Fruit fly (Drosophila melanogaster) whole organism, embryonic: Measurements from ENCODE around the gene CG18662.

Experiments
- Awh ChIP-seq: fragments of 200-800 bp; sonication (Bioruptor generic); IDR thresholded peaks from 2 replicates; pipeline ENCODE4, ENCODE4 v1.3.6; 2022; ENCODE audit warnings: missing biosample characterization, missing genetic modification characterization
- BEAF-32 ChIP-seq: fragments of 200-800 bp; sonication (Bioruptor generic); optimal IDR thresholded peaks from 3 replicates; lab custom pipeline; 2017; ENCODE audit warnings: missing biosample characterization, missing genetic modification characterization, mild to moderate bottlenecking, moderate library complexity, missing genetic modification reagents
- Bteb2 ChIP-seq: fragments of 200-800 bp; sonication (Bioruptor generic); optimal IDR thresholded peaks from 2 replicates; lab custom pipeline; 2016; ENCODE audit warnings: missing biosample characterization, missing genetic modification characterization
- CG10209 ChIP-seq: fragments of 200-800 bp; sonication (Bioruptor generic); optimal IDR thresholded peaks from 3 replicates; lab custom pipeline; 2017; ENCODE audit warnings: missing biosample characterization, mild to moderate bottlenecking, missing genetic modification characterization, missing genetic modification reagents
- CG10267 ChIP-seq: fragments of 200-800 bp; sonication (Bioruptor generic); optimal IDR thresholded peaks from 2 replicates; lab custom pipeline; 2018; ENCODE audit warnings: missing biosample characterization, mild to moderate bottlenecking, missing genetic modification characterization, moderate library complexity
- CG10321 ChIP-seq: fragments of 200-800 bp; sonication (Bioruptor generic); IDR thresholded peaks from 2 replicates; pipeline ENCODE4 v1.3.6; 2022; ENCODE audit warnings: missing biosample characterization, missing genetic modification characterization
- CG10959 ChIP-seq: fragments of 200-800 bp; sonication (Bioruptor generic); IDR thresholded peaks from 2 replicates; pipeline ENCODE4 v1.3.6; 2022; ENCODE audit warnings: missing biosample characterization, missing genetic modification characterization
- CG12942 ChIP-seq: fragments of 200-800 bp; sonication (Bioruptor generic); optimal IDR thresholded peaks from 3 replicates; lab custom pipeline; 2016; ENCODE audit warnings: missing biosample characterization, missing genetic modification characterization
- CG13424 ChIP-seq: fragments of 200-800 bp; sonication (Bioruptor generic); optimal IDR thresholded peaks from 2 replicates; lab custom pipeline; 2019; ENCODE audit warnings: missing biosample characterization, mild to moderate bottlenecking, missing genetic modification characterization, moderate library complexity
- CG13624 ChIP-seq: fragments of 200-800 bp; sonication (Bioruptor generic); optimal IDR thresholded peaks from 2 replicates; lab custom pipeline; 2016; ENCODE audit warnings: missing biosample characterization, missing genetic modification characterization
- CG1647 ChIP-seq: fragments of 200-800 bp; sonication (Bioruptor generic); optimal IDR thresholded peaks from 3 replicates; lab custom pipeline; 2016; ENCODE audit warnings: missing biosample characterization, missing genetic modification characterization
- CG17359 ChIP-seq: fragments of 200-800 bp; sonication (Bioruptor generic); optimal IDR thresholded peaks from 3 replicates; lab custom pipeline; 2018; ENCODE audit warnings: missing biosample characterization, mild to moderate bottlenecking, missing genetic modification characterization, moderate library complexity
- CG18262 ChIP-seq: fragments of 200-800 bp; optimal IDR thresholded peaks from 3 replicates; lab custom pipeline; 2019; ENCODE audit warnings: missing biosample characterization, mild to moderate bottlenecking, missing genetic modification characterization, moderate library complexity
- CG18476 ChIP-seq: fragments of 200-800 bp; sonication (Bioruptor generic); optimal IDR thresholded peaks from 2 replicates; lab custom pipeline; 2016; ENCODE audit warnings: missing biosample characterization, mild to moderate bottlenecking, missing genetic modification characterization
- CG32532 ChIP-seq: fragments of 200-800 bp; sonication (Bioruptor generic); IDR thresholded peaks from 2 replicates; pipeline ENCODE4 v1.3.6; 2022; ENCODE audit warnings: missing biosample characterization, missing genetic modification characterization
- CG32767 ChIP-seq: fragments of 200-800 bp; sonication (Bioruptor generic); IDR thresholded peaks from 2 replicates; pipeline ENCODE4 v1.3.6; 2022; ENCODE audit warnings: missing biosample characterization, missing genetic modification characterization
- CG3281 ChIP-seq: fragments of 200-800 bp; sonication (Bioruptor generic); optimal IDR thresholded peaks from 3 replicates; lab custom pipeline; 2017; ENCODE audit warnings: missing biosample characterization, mild to moderate bottlenecking, missing genetic modification characterization
- CG34422 ChIP-seq: fragments of 200-800 bp; sonication (Bioruptor generic); IDR thresholded peaks from 3 replicates; pipeline ENCODE4 v1.3.6; 2022; ENCODE audit warnings: missing biosample characterization, missing genetic modification characterization
- CG3847 ChIP-seq: fragments of 200-800 bp; sonication (Bioruptor generic); IDR thresholded peaks from 2 replicates; pipeline ENCODE4 v1.3.6; 2022; ENCODE audit warnings: missing biosample characterization, missing genetic modification characterization
- CG5245 ChIP-seq: fragments of 200-800 bp; sonication (Bioruptor generic); optimal IDR thresholded peaks from 3 replicates; lab custom pipeline; 2016; ENCODE audit warnings: missing biosample characterization, missing genetic modification characterization
- CG6689 ChIP-seq: fragments of 200-800 bp; sonication (Bioruptor generic); IDR thresholded peaks from 2 replicates; pipeline ENCODE4 v1.3.6; 2022; ENCODE audit warnings: missing biosample characterization, missing genetic modification characterization
- CG8478 ChIP-seq: fragments of >200 bp; optimal IDR thresholded peaks from 2 replicates; lab custom pipeline; 2018
- CG8924 ChIP-seq: fragments of 200-800 bp; optimal IDR thresholded peaks from 3 replicates; lab custom pipeline; 2019; ENCODE audit warnings: missing biosample characterization, mild to moderate bottlenecking, missing genetic modification characterization, moderate library complexity
- CG9797 ChIP-seq: fragments of 200-800 bp; sonication (Bioruptor generic); optimal IDR thresholded peaks from 3 replicates; lab custom pipeline; 2018; ENCODE audit warnings: missing biosample characterization, mild to moderate bottlenecking, missing genetic modification characterization
- CG9932 ChIP-seq: fragments of 200-800 bp; sonication (Bioruptor generic); IDR thresholded peaks from 2 replicates; pipeline ENCODE4 v1.3.6; 2022; ENCODE audit warnings: missing biosample characterization, missing genetic modification characterization
- Camta ChIP-seq: fragments of 200-800 bp; sonication (Bioruptor generic); optimal IDR thresholded peaks from 2 replicates; lab custom pipeline; 2016; ENCODE audit warnings: missing biosample characterization, missing genetic modification characterization
- D ChIP-seq, 2 experiments: fragments of 200-800 bp in 1 of 2; fragments of >200 bp in 1 of 2; sonication (Bioruptor generic) in 1 of 2; optimal IDR thresholded peaks; 2 replicates in 1 of 2; 3 replicates in 1 of 2; lab custom pipeline; 2017; ENCODE audit warnings: mild to moderate bottlenecking in 1 of 2, missing biosample characterization in 1 of 2, missing genetic modification characterization in 1 of 2, missing genetic modification reagents in 1 of 2
- ERR ChIP-seq: fragments of 200-800 bp; sonication (Bioruptor generic); optimal IDR thresholded peaks from 2 replicates; lab custom pipeline; 2016; ENCODE audit warnings: missing biosample characterization, missing genetic modification characterization
- Ets65A ChIP-seq: fragments of 200-800 bp; sonication (Bioruptor generic); peaks from one replicate; lab custom pipeline; 2016; ENCODE audit warnings: missing biosample characterization, missing genetic modification characterization
- Gug ChIP-seq: fragments of 200-800 bp; sonication (Bioruptor generic); IDR thresholded peaks from 4 replicates; pipeline ENCODE4 v1.3.6; 2022; ENCODE audit warnings: missing biosample characterization, missing genetic modification characterization
- H15 ChIP-seq: fragments of 200-800 bp; sonication (Bioruptor generic); IDR thresholded peaks from 3 replicates; pipeline ENCODE4 v1.3.6; 2022; ENCODE audit warnings: missing biosample characterization, missing genetic modification characterization
- HmgZ ChIP-seq: fragments of 200-800 bp; sonication (Bioruptor generic); optimal IDR thresholded peaks from 2 replicates; lab custom pipeline; 2018; ENCODE audit warnings: missing biosample characterization, mild to moderate bottlenecking, missing genetic modification characterization
- Hr39 ChIP-seq: fragments of >200 bp; optimal IDR thresholded peaks from 2 replicates; lab custom pipeline; 2017
- MESR4 ChIP-seq: fragments of 200-800 bp; sonication (Bioruptor generic); optimal IDR thresholded peaks from 2 replicates; lab custom pipeline; 2018; ENCODE audit warnings: missing biosample characterization, mild to moderate bottlenecking, missing genetic modification characterization, moderate library complexity
- Myb ChIP-seq: fragments of 200-800 bp; sonication (Bioruptor generic); optimal IDR thresholded peaks from 2 replicates; lab custom pipeline; 2016; ENCODE audit warnings: missing biosample characterization, missing genetic modification characterization
- Poxn ChIP-seq: fragments of 200-800 bp; sonication (Bioruptor generic); IDR thresholded peaks from 2 replicates; pipeline ENCODE4 v1.3.6; 2022; ENCODE audit warnings: missing biosample characterization, missing genetic modification characterization
- Sox102F ChIP-seq: fragments of 200-800 bp; sonication (Bioruptor generic); optimal IDR thresholded peaks from 2 replicates; lab custom pipeline; 2018; ENCODE audit warnings: missing biosample characterization, mild to moderate bottlenecking, missing genetic modification characterization, moderate library complexity
- TFAM ChIP-seq: fragments of 200-800 bp; sonication (Bioruptor generic); optimal IDR thresholded peaks from 2 replicates; lab custom pipeline; 2017; ENCODE audit warnings: missing biosample characterization, missing genetic modification characterization, inconsistent platforms
- ab ChIP-seq: fragments of 200-800 bp; sonication (Bioruptor generic); optimal IDR thresholded peaks from 2 replicates; lab custom pipeline; 2016; ENCODE audit warnings: missing biosample characterization, missing genetic modification characterization
- ara ChIP-seq: fragments of 200-800 bp; sonication (Bioruptor generic); IDR thresholded peaks from 2 replicates; pipeline ENCODE4 v1.3.6; 2022; ENCODE audit warnings: missing biosample characterization, missing genetic modification characterization
- ash1 ChIP-seq: fragments of 200-800 bp; sonication (Bioruptor generic); optimal IDR thresholded peaks from 2 replicates; lab custom pipeline; 2018; ENCODE audit warnings: missing biosample characterization, mild to moderate bottlenecking, missing genetic modification characterization
- bab2 ChIP-seq: fragments of 200-800 bp; sonication (Bioruptor generic); optimal IDR thresholded peaks from 2 replicates; lab custom pipeline; 2016; ENCODE audit warnings: missing biosample characterization, missing genetic modification characterization
- cato ChIP-seq: fragments of 200-800 bp; sonication (Bioruptor generic); optimal IDR thresholded peaks from 2 replicates; lab custom pipeline; 2016; ENCODE audit warnings: missing biosample characterization, missing genetic modification characterization, borderline replicate concordance
- disco-r ChIP-seq: fragments of 200-800 bp; sonication (Bioruptor generic); optimal IDR thresholded peaks from 2 replicates; lab custom pipeline; 2016; ENCODE audit warnings: missing biosample characterization, missing genetic modification characterization
- dm ChIP-seq: fragments of 200-800 bp; sonication (Bioruptor generic); optimal IDR thresholded peaks from 3 replicates; lab custom pipeline; 2016; ENCODE audit warnings: missing biosample characterization, missing genetic modification characterization
- emc ChIP-seq: fragments of 200-800 bp; sonication (Bioruptor generic); optimal IDR thresholded peaks from 2 replicates; lab custom pipeline; 2016; ENCODE audit warnings: missing biosample characterization, missing genetic modification characterization
- eyg ChIP-seq: fragments of 200-800 bp; sonication (Bioruptor generic); optimal IDR thresholded peaks from 3 replicates; lab custom pipeline; 2016; ENCODE audit warnings: missing biosample characterization, missing genetic modification characterization
- hth ChIP-seq: fragments of >200 bp; optimal IDR thresholded peaks from 2 replicates; lab custom pipeline; 2017; ENCODE audit warnings: inconsistent platforms
- jumu ChIP-seq: fragments of 200-800 bp; sonication (Bioruptor generic); optimal IDR thresholded peaks from 3 replicates; lab custom pipeline; 2016; ENCODE audit warnings: missing biosample characterization, missing genetic modification characterization
- lilli ChIP-seq: fragments of 200-800 bp; sonication (Bioruptor generic); optimal IDR thresholded peaks from 3 replicates; lab custom pipeline; 2016; ENCODE audit warnings: missing biosample characterization, missing genetic modification characterization
- luna ChIP-seq: fragments of 200-800 bp; sonication (Bioruptor generic); optimal IDR thresholded peaks from 2 replicates; lab custom pipeline; 2016; ENCODE audit warnings: missing biosample characterization, missing genetic modification characterization
- oc ChIP-seq: fragments of 200-800 bp; sonication (Bioruptor generic); optimal IDR thresholded peaks from 2 replicates; lab custom pipeline; 2018; ENCODE audit warnings: missing biosample characterization, mild to moderate bottlenecking, missing genetic modification characterization, moderate library complexity
- wdn ChIP-seq: fragments of 200-800 bp; sonication (Bioruptor generic); IDR thresholded peaks from 2 replicates; pipeline ENCODE4 v1.3.6; 2022; ENCODE audit warnings: missing biosample characterization, missing genetic modification characterization
- z ChIP-seq: fragments of 200-800 bp; sonication (Bioruptor generic); IDR thresholded peaks from 3 replicates; pipeline ENCODE4 v1.3.6; 2022; ENCODE audit warnings: missing biosample characterization, missing genetic modification characterization

The CG18662 gene

dm6 chr2L:8943110-8943509 is 37.3 kb upstream of the CG18662 start, which contains the start of gene CG9515 (continued):
- no peak for TF ChIP-seq CG1647
- TF ChIP-seq Poxn (GFP tag; lab: Robert Waterston, UW): no peak
- TF ChIP-seq CG5245 (GFP tag; lab: Kevin White, UChicago): no peak
- no peak for TF ChIP-seq jumu (GFP tag; lab: Kevin White, UChicago)
- peak; percentile 21 for TF ChIP-seq MESR4 (GFP tag; lab: Kevin White, UChicago)
- peak; percentile 22 for TF ChIP-seq CG10267
- TF ChIP-seq CG9797: no peak
- no peak for TF ChIP-seq D (optimal IDR thresholded peaks at IDR 0.05; lab: Kevin White, UChicago)
- no peak for TF ChIP-seq D (GFP tag; optimal IDR thresholded peaks at IDR 0.05; lab: Kevin White, UChicago)
- TF ChIP-seq Bteb2: no peak
- no peak for TF ChIP-seq ara (GFP tag; lab: Robert Waterston, UW)
- no peak for TF ChIP-seq emc (GFP tag; lab: Kevin White, UChicago)
- no peak for TF ChIP-seq H15 (GFP tag; lab: Robert Waterston, UW)
- TF ChIP-seq Myb (GFP tag; lab: Kevin White, UChicago): peak; percentile 80
- no peak for TF ChIP-seq CG10959 (GFP tag; lab: Robert Waterston, UW)
- TF ChIP-seq CG12942 (GFP tag; lab: Kevin White, UChicago): no peak
- TF ChIP-seq Hr39: no peak
- TF ChIP-seq hth (lab: Kevin White, UChicago): no peak
- TF ChIP-seq lilli (GFP tag; lab: Kevin White, UChicago): peak; percentile 32
- no peak for TF ChIP-seq CG18476 (GFP tag; lab: Kevin White, UChicago)
- no peak for TF ChIP-seq z (GFP tag; lab: Robert Waterston, UW)
- no peak for TF ChIP-seq eyg (GFP tag; lab: Kevin White, UChicago)
- TF ChIP-seq CG32767: no peak
- TF ChIP-seq CG9932: no peak
- TF ChIP-seq CG18262 (tag; lab: Kevin White, UChicago): no peak
- TF ChIP-seq HmgZ (tag; lab: Kevin White, UChicago): peak; percentile 81
- no peak for TF ChIP-seq TFAM (GFP tag; lab: Kevin White, UChicago)
- TF ChIP-seq BEAF-32 (GFP tag; lab: Kevin White, UChicago): peak; percentile 59
- no peak for TF ChIP-seq Sox102F (GFP tag; lab: Kevin White, UChicago)
- no peak for TF ChIP-seq wdn (GFP tag; lab: Robert Waterston, UW)
- TF ChIP-seq CG8924 (tag; lab: Kevin White, UChicago): no peak
- TF ChIP-seq ab: no peak
- TF ChIP-seq ash1 (GFP tag; lab: Kevin White, UChicago): no peak
- TF ChIP-seq CG6689: no peak
- TF ChIP-seq Gug (GFP tag; lab: Robert Waterston, UW): no peak
- no peak for TF ChIP-seq CG10209 (GFP tag; lab: Kevin White, UChicago)
- 0 out of 2 replicates have a peak, but pooled peaks have one; percentile 8 for TF ChIP-seq CG32532
- no peak for TF ChIP-seq CG34422 (GFP tag; lab: Robert Waterston, UW)
- no peak for TF ChIP-seq Awh (GFP tag; lab: Robert Waterston, UW)
- TF ChIP-seq CG13624 (GFP tag; lab: Kevin White, UChicago): peak; percentile 27
- TF ChIP-seq dm (GFP tag; lab: Kevin White, UChicago): peak; percentile 80
- no peak for TF ChIP-seq bab2 (GFP tag; lab: Kevin White, UChicago)
- TF ChIP-seq CG10321 (GFP tag; lab: Robert Waterston, UW): no peak
- no peak for TF ChIP-seq CG8478 (lab: Kevin White, UChicago)
- TF ChIP-seq CG17359 (tag; lab: Kevin White, UChicago): no peak
- no peak for TF ChIP-seq CG3281
- TF ChIP-seq oc: peak; percentile 4
- TF ChIP-seq CG3847: no peak
- TF ChIP-seq luna (GFP tag; lab: Kevin White, UChicago): no peak
- TF ChIP-seq disco-r (GFP tag; lab: Kevin White, UChicago): no peak
- TF ChIP-seq Camta (GFP tag; lab: Kevin White, UChicago): no peak
- TF ChIP-seq cato (GFP tag; lab: Kevin White, UChicago): no peak
- peak; percentile 83 for TF ChIP-seq Ets65A
- TF ChIP-seq CG13424 (tag; lab: Kevin White, UChicago): no peak
- no peak for TF ChIP-seq ERR (GFP tag; lab: Kevin White, UChicago)
